Worm (Caenorhabditis elegans): Measurements from ENCODE around the gene hpo-29.

Gene hpo-29

ce11 chrIII:235544-235943, at the start of gene hpo-29:
TSS of gene hpo-29 (plus strand) at chrIII:235844.
- no peak for TF ChIP-seq eyg-1 (tag; optimal IDR thresholded peaks at IDR 0.05)
- TF ChIP-seq nhr-11 (tag; optimal IDR thresholded peaks at IDR 0.05) = no peak
- TF ChIP-seq madf-2 (tag; optimal IDR thresholded peaks at IDR 0.05) = no peak
- no peak for TF ChIP-seq che-1 (tag; optimal IDR thresholded peaks at IDR 0.05)
- no peak for TF ChIP-seq ceh-45 (GFP tag; IDR thresholded peaks at IDR 0.05)
- TF ChIP-seq T23F11.4 (GFP tag; optimal IDR thresholded peaks at IDR 0.05) = no peak
- no peak for TF ChIP-seq dve-1 (tag; optimal IDR thresholded peaks at IDR 0.05)
- TF ChIP-seq ceh-31 (tag; optimal IDR thresholded peaks at IDR 0.05) = no peak
- no peak for TF ChIP-seq nhr-232 (tag; optimal IDR thresholded peaks at IDR 0.05)
- no peak for TF ChIP-seq hlh-15 (tag; optimal IDR thresholded peaks at IDR 0.05)
- no peak for TF ChIP-seq fkh-6 (tag; optimal IDR thresholded peaks at IDR 0.05)
- no peak for TF ChIP-seq hlh-6 (tag; optimal IDR thresholded peaks at IDR 0.05)
- no peak for TF ChIP-seq ztf-16 (tag; optimal IDR thresholded peaks at IDR 0.05)
- no peak for TF ChIP-seq lin-11 (tag; optimal IDR thresholded peaks at IDR 0.05)
- no peak for TF ChIP-seq mec-3 (tag; optimal IDR thresholded peaks at IDR 0.05; ENCODE audit: borderline replicate concordance)
- TF ChIP-seq unc-86 (tag; optimal IDR thresholded peaks at IDR 0.05) = no peak
- no peak for TF ChIP-seq ceh-48 (tag; optimal IDR thresholded peaks at IDR 0.05)
- no peak for TF ChIP-seq fax-1 (tag; optimal IDR thresholded peaks at IDR 0.05)
- no peak for TF ChIP-seq F13H6.1 (tag; optimal IDR thresholded peaks at IDR 0.05)

- TF ChIP-seq eyg-1 (tag; optimal IDR thresholded peaks at IDR 0.05) (no peak), ceh-9 (tag; optimal IDR thresholded peaks at IDR 0.05) (no peak), lim-6 (tag; optimal IDR thresholded peaks at IDR 0.05) (no peak), lin-11 (tag; optimal IDR thresholded peaks at IDR 0.05) (no peak), dve-1 (tag; optimal IDR thresholded peaks at IDR 0.05) (no peak), F13H6.1 (tag; optimal IDR thresholded peaks at IDR 0.05) (no peak), ttx-3 (tag; optimal IDR thresholded peaks at IDR 0.05) (no peak), fkh-6 (tag; optimal IDR thresholded peaks at IDR 0.05) (no peak), pha-2 (tag; optimal IDR thresholded peaks at IDR 0.05) (no peak), dmd-4 (tag; optimal IDR thresholded peaks at IDR 0.05; ENCODE audit: borderline replicate concordance) (no peak), syd-9 (tag; optimal IDR thresholded peaks at IDR 0.05) (no peak), nhr-11 (tag; optimal IDR thresholded peaks at IDR 0.05) (no peak), pha-4 (tag; optimal IDR thresholded peaks at IDR 0.05) (no peak), pag-3 (tag; optimal IDR thresholded peaks at IDR 0.05; ENCODE audit: borderline replicate concordance) (no peak), hlh-13 (GFP tag; optimal IDR thresholded peaks at IDR 0.05) (no peak), ceh-14 (tag; optimal IDR thresholded peaks at IDR 0.05) (no peak), elt-2 (tag; optimal IDR thresholded peaks at IDR 0.05) (no peak), pros-1 (tag; optimal IDR thresholded peaks at IDR 0.05) (no peak)
These were observed 47.8 kb upstream of the hpo-29 start, which contains the start of gene mxl-2 for ce11 chrIII:187829-188228. TSS of gene mxl-2 (minus strand) at chrIII:188131.

- TF ChIP-seq ama-1 (optimal IDR thresholded peaks at IDR 0.05) = no peak
- TF ChIP-seq pqm-1 (tag; optimal IDR thresholded peaks at IDR 0.05) = no peak
- no peak for TF ChIP-seq hlh-30 (tag; optimal IDR thresholded peaks at IDR 0.05; ENCODE audit: insufficient read depth)
- peak; percentile 53 for TF ChIP-seq ceh-48 (tag; optimal IDR thresholded peaks at IDR 0.05)
- TF ChIP-seq nfya-1 (tag; optimal IDR thresholded peaks at IDR 0.05) = no peak
- TF ChIP-seq sdc-2 (tag; optimal IDR thresholded peaks at IDR 0.05) = no peak
These were observed 47.2 kb upstream of the hpo-29 start, which contains the start of gene ubc-20 for ce11 chrIII:188426-188888. TSS of gene ubc-20 (plus strand) at chrIII:188838.

ce11 chrIII:189280-189679, 46.4 kb upstream of the hpo-29 start:
- no peak for TF ChIP-seq tbx-7 (tag; optimal IDR thresholded peaks at IDR 0.05)
- TF ChIP-seq C38D4.7 (GFP tag; optimal IDR thresholded peaks at IDR 0.05) = no peak
- TF ChIP-seq C08G9.2 (tag; optimal IDR thresholded peaks at IDR 0.05) = no peak
- no peak for TF ChIP-seq ceh-2 (tag; optimal IDR thresholded peaks at IDR 0.05)
- no peak for TF ChIP-seq F13H6.1 (tag; optimal IDR thresholded peaks at IDR 0.05)
- no peak for TF ChIP-seq dmd-4 (tag; optimal IDR thresholded peaks at IDR 0.05; ENCODE audit: borderline replicate concordance)
- TF ChIP-seq ceh-9 (tag; optimal IDR thresholded peaks at IDR 0.05) = no peak
- no peak for TF ChIP-seq T23F11.4 (GFP tag; optimal IDR thresholded peaks at IDR 0.05)
- no peak for TF ChIP-seq K09A11.1 (tag; optimal IDR thresholded peaks at IDR 0.05; ENCODE audit: insufficient read depth)
- TF ChIP-seq ttx-3 (tag; optimal IDR thresholded peaks at IDR 0.05) = no peak
- no peak for TF ChIP-seq ceh-6 (GFP tag; optimal IDR thresholded peaks at IDR 0.05)
- TF ChIP-seq lim-6 (tag; optimal IDR thresholded peaks at IDR 0.05) = no peak
